Fruit fly (Drosophila melanogaster) whole organism, adult: ENCODE measurements around the gene CG10874.

Source experiments
- CG11617 ChIP-seq: fragments of 200-800 bp; sonication (Bioruptor generic); optimal IDR thresholded peaks from 2 replicates; lab custom pipeline; 2017; ENCODE audit warnings: mild to moderate bottlenecking, missing biosample characterization, missing genetic modification reagents, missing genetic modification characterization
- CG12768 ChIP-seq: fragments of 200-800 bp; sonication (Bioruptor generic); optimal IDR thresholded peaks from 2 replicates; lab custom pipeline; 2017; ENCODE audit warnings: missing biosample characterization, missing genetic modification characterization, mild to moderate bottlenecking, moderate library complexity, missing genetic modification reagents
- CG14711 ChIP-seq: fragments of 200-800 bp; sonication (Bioruptor generic); optimal IDR thresholded peaks from 2 replicates; lab custom pipeline; 2018; ENCODE audit warnings: missing biosample characterization, mild to moderate bottlenecking, missing genetic modification characterization, moderate library complexity
- CG7045 ChIP-seq: fragments of 200-800 bp; sonication (Bioruptor generic); optimal IDR thresholded peaks from 2 replicates; lab custom pipeline; 2017; ENCODE audit warnings: missing biosample characterization, mild to moderate bottlenecking, missing genetic modification characterization
- CG7101 ChIP-seq: fragments of 200-800 bp; sonication (Bioruptor generic); optimal IDR thresholded peaks from 2 replicates; lab custom pipeline; 2018; ENCODE audit warnings: missing biosample characterization, mild to moderate bottlenecking, missing genetic modification characterization, moderate library complexity
- Clk ChIP-seq: fragments of 200-800 bp; sonication (Bioruptor generic); optimal IDR thresholded peaks from 2 replicates; lab custom pipeline; 2017; ENCODE audit warnings: missing biosample characterization, missing genetic modification characterization
- Hr96 ChIP-seq: fragments of 200-800 bp; sonication (Bioruptor generic); optimal IDR thresholded peaks from 2 replicates; lab custom pipeline; 2016; ENCODE audit warnings: missing biosample characterization, missing genetic modification characterization
- Mnt ChIP-seq: fragments of 200-800 bp; sonication (Bioruptor generic); optimal IDR thresholded peaks from 2 replicates; lab custom pipeline; 2016; ENCODE audit warnings: missing biosample characterization, mild to moderate bottlenecking, missing genetic modification characterization
- kay ChIP-seq: fragments of 200-800 bp; sonication (Bioruptor generic); peaks from one replicate; lab custom pipeline; 2016; ENCODE audit warnings: missing biosample characterization, missing genetic modification characterization, borderline replicate concordance
- pad ChIP-seq: fragments of 200-800 bp; sonication (Bioruptor generic); optimal IDR thresholded peaks from 3 replicates; lab custom pipeline; 2017; ENCODE audit warnings: missing biosample characterization, missing genetic modification characterization, mild to moderate bottlenecking, moderate library complexity, missing genetic modification reagents
- tj ChIP-seq: fragments of 200-800 bp; sonication (Bioruptor generic); optimal IDR thresholded peaks from 3 replicates; lab custom pipeline; 2017; ENCODE audit warnings: missing biosample characterization, mild to moderate bottlenecking, missing genetic modification characterization, moderate library complexity
- toe ChIP-seq: fragments of 200-800 bp; sonication (Bioruptor generic); optimal IDR thresholded peaks from 2 replicates; lab custom pipeline; 2016; ENCODE audit warnings: missing biosample characterization, missing genetic modification characterization

DNA sequence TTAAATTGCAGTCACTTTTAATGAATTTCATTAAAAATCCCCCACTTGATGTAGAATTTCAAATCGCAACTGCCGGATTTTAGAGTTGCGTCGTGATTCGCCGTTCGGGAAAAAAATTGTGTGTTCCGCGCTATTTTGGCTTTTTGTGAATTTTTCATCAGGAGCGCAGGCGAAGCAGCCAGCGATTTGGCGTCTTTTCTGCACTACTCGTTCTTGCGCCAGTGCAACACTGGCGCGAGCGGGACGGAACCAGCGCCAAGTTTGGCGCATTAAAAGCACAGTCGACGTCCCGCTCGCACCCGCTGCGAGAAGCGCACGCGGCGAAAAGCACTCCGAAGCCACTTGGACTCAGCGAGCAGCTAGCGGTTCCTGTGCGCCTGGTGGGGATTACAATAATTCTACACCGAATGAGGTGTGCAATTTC, 1.2 kb upstream of the CG10874 start:
- peak; percentile 54 for TF ChIP-seq toe (GFP tag; lab: Kevin White, UChicago)
- TF ChIP-seq kay, result no peak
- peak; percentile 39 for TF ChIP-seq CG7101
- TF ChIP-seq Mnt (GFP tag; lab: Kevin White, UChicago), result peak; percentile 99
- TF ChIP-seq Hr96, result peak; percentile 83
- TF ChIP-seq CG14711 (tag; lab: Kevin White, UChicago), result peak; percentile 92
- TF ChIP-seq CG12768 (GFP tag; lab: Kevin White, UChicago), result peak; percentile 47
- TF ChIP-seq Clk (GFP tag; lab: Kevin White, UChicago), result peak; percentile 3
- TF ChIP-seq CG11617, result peak; percentile 43
- peak; percentile 86 for TF ChIP-seq pad
- TF ChIP-seq tj (GFP tag; lab: Kevin White, UChicago), result peak; percentile 92
- TF ChIP-seq CG7045 (GFP tag; lab: Kevin White, UChicago), result peak; percentile 29
